Worm (Caenorhabditis elegans) whole organism, late embryonic: ENCODE results near the gene enu-3.5.

ENCODE experiments used
- ama-1 ChIP-seq: fragments of 150-350 bp; optimal IDR thresholded peaks from 2 replicates; lab custom pipeline; 2014
- ceh-45 ChIP-seq: fragments of 200-800 bp; sonication (Bioruptor generic); IDR thresholded peaks from 2 replicates; pipeline ENCODE4 v1.3.6; 2022; ENCODE audit warnings: missing genetic modification reagents, missing genetic modification characterization, missing compliant biosample characterization
- elt-2 ChIP-seq: sonication (generic microtip); optimal IDR thresholded peaks from 2 replicates; lab custom pipeline; 2016; ENCODE audit warnings: missing genetic modification reagents, missing genetic modification characterization, missing compliant biosample characterization
- pros-1 ChIP-seq: fragments of 150-350 bp; optimal IDR thresholded peaks from 2 replicates; lab custom pipeline; 2014; ENCODE audit warnings: missing biosample characterization, missing genetic modification reagents, missing genetic modification characterization

DNA sequence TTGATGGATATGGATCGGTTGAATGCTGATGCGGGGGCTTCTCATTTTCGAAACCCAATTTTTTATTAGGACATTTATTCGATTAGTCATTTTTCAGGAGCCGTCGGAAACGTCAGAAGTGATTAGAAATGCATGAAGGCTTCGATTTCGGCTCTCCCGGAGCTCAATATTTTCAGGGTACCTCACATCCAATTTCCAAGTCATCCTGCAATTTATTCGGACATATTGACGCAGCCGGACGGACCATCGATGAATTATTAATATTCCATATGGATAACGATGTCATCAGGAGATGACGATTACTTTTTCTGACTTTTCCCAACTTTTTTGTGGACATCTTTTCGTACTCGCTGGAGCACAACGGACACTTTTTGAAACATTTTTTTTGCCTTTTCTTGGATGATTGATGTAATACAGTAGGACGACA, 28.6 kb downstream of the enu-3.5 start:
- TF ChIP-seq elt-2 (no peak), ama-1 (lab: Kevin White, UChicago) (peak; percentile 71), pros-1 (tag; lab: Kevin White, UChicago) (no peak), ceh-45 (GFP tag; lab: Robert Waterston, UW) (no peak)
